Worm (Caenorhabditis elegans): ENCODE data around the gene srx-136.

The srx-136 gene

ce11 chrV:13869551-13869950 lies 12.3 kb downstream of the srx-136 start:
- TF ChIP-seq ama-1 (optimal IDR thresholded peaks at IDR 0.05) (no peak), nhr-28 (tag; optimal IDR thresholded peaks at IDR 0.05) (peak; percentile 89), ctbp-1 (GFP tag; IDR thresholded peaks at IDR 0.05) (no peak), unc-62 (GFP tag; optimal IDR thresholded peaks at IDR 0.05 in 1 of 2) (no peak), unc-62 (tag; optimal IDR thresholded peaks at IDR 0.05) (no peak), dve-1 (tag; optimal IDR thresholded peaks at IDR 0.05; ENCODE audit: insufficient read depth) (no peak), pqm-1 (tag; optimal IDR thresholded peaks at IDR 0.05) (no peak), nhr-11 (tag; optimal IDR thresholded peaks at IDR 0.05) (peak; percentile 100), ceh-32 (tag; optimal IDR thresholded peaks at IDR 0.05; ENCODE audit: poor library complexity) (no peak), lin-15B (tag; optimal IDR thresholded peaks at IDR 0.05) (no peak), sdz-12 (GFP tag; optimal IDR thresholded peaks at IDR 0.05) (no peak), nhr-111 (GFP tag; optimal IDR thresholded peaks at IDR 0.05) (no peak), rbr-2 (tag; optimal IDR thresholded peaks at IDR 0.05) (no peak), madf-9 (GFP tag; conservative IDR thresholded peaks at IDR 0.05) (no peak)

ce11 chrV:13872895-13873294 lies 15.7 kb downstream of the srx-136 start, which contains the start of gene cpt-5:
Gene cpt-5, plus strand, starts transcription at chrV:13873195.
- TF ChIP-seq ZK546.5 (tag; optimal IDR thresholded peaks at IDR 0.05) (no peak), nhr-237 (tag; optimal IDR thresholded peaks at IDR 0.05) (no peak), hmg-1.1 (GFP tag; IDR thresholded peaks at IDR 0.05) (no peak), T20F7.1 (GFP tag; optimal IDR thresholded peaks at IDR 0.05) (no peak), mxl-2 (GFP tag; conservative IDR thresholded peaks at IDR 0.05) (no peak), nhr-76 (tag; optimal IDR thresholded peaks at IDR 0.05) (no peak), zag-1 (tag; optimal IDR thresholded peaks at IDR 0.05) (no peak), ztf-7 (tag; optimal IDR thresholded peaks at IDR 0.05) (no peak), nhr-102 (tag; optimal IDR thresholded peaks at IDR 0.05) (no peak), nhr-25 (tag; optimal IDR thresholded peaks at IDR 0.05; ENCODE audit: borderline replicate concordance, insufficient read depth) (no peak), Y48G9A.11 (GFP tag; IDR thresholded peaks at IDR 0.05) (no peak), spr-1 (tag; optimal IDR thresholded peaks at IDR 0.05) (no peak), nhr-77 (tag; optimal IDR thresholded peaks at IDR 0.05) (no peak), dve-1 (tag; optimal IDR thresholded peaks at IDR 0.05; ENCODE audit: insufficient read depth) (no peak), ama-1 (optimal IDR thresholded peaks at IDR 0.05) (no peak), daf-12 (tag; optimal IDR thresholded peaks at IDR 0.05) (no peak), F49E8.2 (tag; optimal IDR thresholded peaks at IDR 0.05; ENCODE audit: borderline replicate concordance) (no peak), fos-1 (tag; optimal IDR thresholded peaks at IDR 0.05) (no peak), mep-1 (tag; optimal IDR thresholded peaks at IDR 0.05) (no peak)

- no peak for TF ChIP-seq nhr-76 (tag; optimal IDR thresholded peaks at IDR 0.05)
- peak in 1 of 2 experiments; percentile 94 for TF ChIP-seq unc-62 (GFP tag; optimal IDR thresholded peaks at IDR 0.05 in 1 of 2)
- no peak for TF ChIP-seq unc-62 (tag; optimal IDR thresholded peaks at IDR 0.05)
Observed at ce11 chrV:13873323-13873722, 16.1 kb downstream of the srx-136 start.

- TF ChIP-seq ces-1 (GFP tag; optimal IDR thresholded peaks at IDR 0.05) (no peak), lin-38 (GFP tag; IDR thresholded peaks at IDR 0.05) (no peak), ZK546.5 (tag; optimal IDR thresholded peaks at IDR 0.05) (no peak), zip-2 (tag; optimal IDR thresholded peaks at IDR 0.05) (no peak)
Observed at ce11 chrV:13876529-13876928, 19.3 kb downstream of the srx-136 start, which contains the start of gene T22G5.1. Gene T22G5.1, plus strand, starts transcription at chrV:13876829.

ce11 chrV:13878226-13878625 lies 21.0 kb downstream of the srx-136 start:
- no peak for TF ChIP-seq T26A8.4 (GFP tag; IDR thresholded peaks at IDR 0.05)
- no peak for TF ChIP-seq gei-8 (GFP tag; optimal IDR thresholded peaks at IDR 0.05)
- TF ChIP-seq F44E2.7 (GFP tag; IDR thresholded peaks at IDR 0.05) = no peak
- TF ChIP-seq madf-5 (GFP tag; IDR thresholded peaks at IDR 0.05) = no peak
- TF ChIP-seq D1046.2 (GFP tag; IDR thresholded peaks at IDR 0.05) = no peak
- TF ChIP-seq lin-13 (GFP tag; optimal IDR thresholded peaks at IDR 0.05) = peak; percentile 7
- TF ChIP-seq mep-1 (tag; optimal IDR thresholded peaks at IDR 0.05) = no peak
- peak in 1 of 2 experiments; percentile 71 for TF ChIP-seq mdl-1 (tag; optimal IDR thresholded peaks at IDR 0.05)
- no peak for TF ChIP-seq zfp-2 (tag; optimal IDR thresholded peaks at IDR 0.05)
- no peak for TF ChIP-seq rbr-2 (tag; optimal IDR thresholded peaks at IDR 0.05)
- TF ChIP-seq mdt-29 (GFP tag; IDR thresholded peaks at IDR 0.05) = no peak
- TF ChIP-seq pha-4 (GFP tag; IDR thresholded peaks at IDR 0.05) = no peak
- no peak for TF ChIP-seq pha-4 (tag; optimal IDR thresholded peaks at IDR 0.05)
- TF ChIP-seq dmd-9 (GFP tag; IDR thresholded peaks at IDR 0.05) = no peak
- no peak for TF ChIP-seq ces-1 (GFP tag; optimal IDR thresholded peaks at IDR 0.05)
- TF ChIP-seq nhr-77 (tag; optimal IDR thresholded peaks at IDR 0.05) = peak; percentile 65
